Worm (Caenorhabditis elegans) whole organism, young adult: ENCODE results near the gene skr-7.
A peak's percentile ranks its signal among the peaks of the same experiment; 100 is the strongest.

Experiments
- B0019.2 ChIP-seq: fragments of 200-800 bp; sonication (Bioruptor generic); conservative IDR thresholded peaks from 2 replicates; pipeline ENCODE4 v1.3.6; 2022; ENCODE audit warnings: missing genetic modification reagents, missing genetic modification characterization, missing compliant biosample characterization
- B0336.3 ChIP-seq: fragments of 200-800 bp; sonication (Bioruptor generic); IDR thresholded peaks from 2 replicates; pipeline ENCODE4 v1.3.6; 2022; ENCODE audit warnings: missing genetic modification characterization, missing compliant biosample characterization
- F10E7.11 ChIP-seq: sonication (generic microtip); optimal IDR thresholded peaks from 2 replicates; lab custom pipeline; 2017; ENCODE audit warnings: mild to moderate bottlenecking, missing genetic modification characterization, moderate library complexity, missing compliant biosample characterization
- F33H1.4 ChIP-seq: fragments of 200-800 bp; sonication (Bioruptor generic); IDR thresholded peaks from 2 replicates; pipeline ENCODE4 v1.3.6; 2022; ENCODE audit warnings: missing genetic modification reagents, missing genetic modification characterization, missing compliant biosample characterization
- F55B11.4 ChIP-seq: sonication (generic microtip); optimal IDR thresholded peaks from 2 replicates; lab custom pipeline; 2016; ENCODE audit warnings: missing compliant biosample characterization, missing genetic modification characterization, borderline replicate concordance; ENCODE audit not compliant: insufficient read depth
- T26A5.8 ChIP-seq: sonication (generic microtip); optimal IDR thresholded peaks from 2 replicates; lab custom pipeline; 2016; ENCODE audit warnings: missing genetic modification characterization, missing compliant biosample characterization
- Y67H2A.10 ChIP-seq: fragments of 200-800 bp; sonication (Bioruptor generic); conservative IDR thresholded peaks from 2 replicates; pipeline ENCODE4 v1.3.6; 2022; ENCODE audit warnings: missing genetic modification reagents, missing genetic modification characterization, missing compliant biosample characterization
- Y79H2A.3 ChIP-seq: fragments of 200-800 bp; sonication (Bioruptor generic); conservative IDR thresholded peaks from 2 replicates; pipeline ENCODE4 v1.3.6; 2022; ENCODE audit warnings: missing genetic modification reagents, missing genetic modification characterization, missing compliant biosample characterization
- aptf-3 ChIP-seq: fragments of 200-800 bp; sonication (Bioruptor generic); IDR thresholded peaks from 2 replicates; pipeline ENCODE4 v1.3.6; 2022; ENCODE audit warnings: missing genetic modification characterization, missing compliant biosample characterization
- ccch-3 ChIP-seq: fragments of 200-800 bp; sonication (Bioruptor generic); optimal IDR thresholded peaks from 2 replicates; lab custom pipeline; 2018; ENCODE audit warnings: mild to moderate bottlenecking, missing genetic modification characterization, missing compliant biosample characterization
- cebp-2 ChIP-seq: fragments of 200-800 bp; sonication (Bioruptor generic); IDR thresholded peaks from 2 replicates; pipeline ENCODE4 v1.3.6; 2022; ENCODE audit warnings: missing genetic modification characterization, missing compliant biosample characterization
- ceh-91 ChIP-seq: fragments of 200-800 bp; sonication (Bioruptor generic); IDR thresholded peaks from 2 replicates; pipeline ENCODE4 v1.3.6; 2022; ENCODE audit warnings: missing genetic modification reagents, missing genetic modification characterization, missing compliant biosample characterization
- egl-18 ChIP-seq: fragments of 200-800 bp; sonication (Bioruptor generic); IDR thresholded peaks from 2 replicates; pipeline ENCODE4 v1.3.6; 2022; ENCODE audit warnings: missing genetic modification reagents, missing genetic modification characterization, missing compliant biosample characterization
- egrh-3 ChIP-seq: fragments of 200-800 bp; sonication (Bioruptor generic); IDR thresholded peaks from 2 replicates; pipeline ENCODE4 v1.3.6; 2022; ENCODE audit warnings: missing genetic modification reagents, missing genetic modification characterization, missing compliant biosample characterization
- gei-17 ChIP-seq: fragments of 200-800 bp; sonication (Bioruptor generic); optimal IDR thresholded peaks from 2 replicates; lab custom pipeline; 2018; ENCODE audit warnings: mild to moderate bottlenecking, missing genetic modification characterization, missing compliant biosample characterization
- hlh-26 ChIP-seq: fragments of 200-800 bp; sonication (Bioruptor generic); conservative IDR thresholded peaks from 2 replicates; pipeline ENCODE4 v1.3.6; 2022; ENCODE audit warnings: missing genetic modification reagents, missing genetic modification characterization, missing compliant biosample characterization
- hmg-1.2 ChIP-seq: fragments of 200-800 bp; sonication (Bioruptor generic); IDR thresholded peaks from 2 replicates; pipeline ENCODE4 v1.3.6; 2022; ENCODE audit warnings: missing genetic modification reagents, missing genetic modification characterization, missing compliant biosample characterization
- hrde-1 ChIP-seq: sonication (generic microtip); optimal IDR thresholded peaks from 2 replicates; lab custom pipeline; 2016; ENCODE audit warnings: missing genetic modification characterization, mild to moderate bottlenecking, missing compliant biosample characterization, moderate library complexity, missing genotype, missing genetic modification reagents, borderline replicate concordance
- lin-26 ChIP-seq: fragments of 200-800 bp; sonication (Bioruptor generic); IDR thresholded peaks from 2 replicates; pipeline ENCODE4 v1.3.6; 2022; ENCODE audit warnings: missing genetic modification reagents, missing genetic modification characterization, missing compliant biosample characterization
- lin-40 ChIP-seq: sonication (generic microtip); optimal IDR thresholded peaks from 2 replicates; lab custom pipeline; 2016; ENCODE audit warnings: missing genetic modification characterization, mild to moderate bottlenecking, missing compliant biosample characterization, missing genotype, missing genetic modification reagents
- mel-28 ChIP-seq: sonication (generic microtip); optimal IDR thresholded peaks from 2 replicates; lab custom pipeline; 2016; ENCODE audit warnings: borderline replicate concordance, mild to moderate bottlenecking, missing genetic modification characterization, missing compliant biosample characterization
- mes-4 ChIP-seq: sonication (generic microtip); optimal IDR thresholded peaks from 2 replicates; lab custom pipeline; 2016; ENCODE audit warnings: missing genotype, missing genetic modification characterization, missing compliant biosample characterization
- nfya-2 ChIP-seq: fragments of 200-800 bp; sonication (Bioruptor generic); IDR thresholded peaks from 2 replicates; pipeline ENCODE4 v1.3.6; 2022; ENCODE audit warnings: missing genetic modification reagents, missing genetic modification characterization, missing compliant biosample characterization
- nhr-80 ChIP-seq: sonication (generic microtip); optimal IDR thresholded peaks from 2 replicates; lab custom pipeline; 2016; ENCODE audit warnings: missing genetic modification characterization, missing compliant biosample characterization
- rcor-1 ChIP-seq: fragments of 200-800 bp; sonication (Bioruptor generic); IDR thresholded peaks from 2 replicates; pipeline ENCODE4 v1.3.6; 2022; ENCODE audit warnings: missing genetic modification reagents, missing genetic modification characterization, missing compliant biosample characterization
- tbx-9 ChIP-seq: sonication (generic microtip); optimal IDR thresholded peaks from 2 replicates; lab custom pipeline; 2016; ENCODE audit warnings: borderline replicate concordance, missing genetic modification characterization, inconsistent platforms, missing compliant biosample characterization
- tlf-1 ChIP-seq: fragments of 200-800 bp; sonication (Bioruptor generic); optimal IDR thresholded peaks from 2 replicates; lab custom pipeline; 2018; ENCODE audit warnings: mild to moderate bottlenecking, missing genetic modification characterization, missing compliant biosample characterization
- unc-62 ChIP-seq: fragments of 150-350 bp; optimal IDR thresholded peaks from 2 replicates; lab custom pipeline; 2014; ENCODE audit warnings: missing biosample characterization, missing genetic modification reagents, missing genetic modification characterization
- zfh-2 ChIP-seq: fragments of 200-800 bp; sonication (Bioruptor generic); conservative IDR thresholded peaks from 2 replicates; pipeline ENCODE4 v1.3.6; 2022; ENCODE audit warnings: missing genetic modification reagents, missing genetic modification characterization, missing compliant biosample characterization
- ztf-26 ChIP-seq: sonication (generic microtip); optimal IDR thresholded peaks from 2 replicates; lab custom pipeline; 2017; ENCODE audit warnings: missing genetic modification characterization, missing compliant biosample characterization
- ztf-3 ChIP-seq: fragments of 200-800 bp; sonication (Bioruptor generic); optimal IDR thresholded peaks from 2 replicates; lab custom pipeline; 2018; ENCODE audit warnings: mild to moderate bottlenecking, missing genetic modification characterization, missing compliant biosample characterization
- ztf-6 ChIP-seq: fragments of 200-800 bp; sonication (Bioruptor generic); IDR thresholded peaks from 2 replicates; pipeline ENCODE4 v1.3.6; 2022; ENCODE audit warnings: missing genetic modification reagents, missing genetic modification characterization, missing compliant biosample characterization

Gene skr-7

ce11 chrV:4423087-4423486 lies 860 bp downstream of the skr-7 start:
- no peak for TF ChIP-seq nfya-2
- TF ChIP-seq zfh-2 (GFP tag; lab: Robert Waterston, UW): peak; percentile 70
- TF ChIP-seq Y67H2A.10 (GFP tag; lab: Robert Waterston, UW): no peak
- no peak for TF ChIP-seq egl-18
- TF ChIP-seq lin-26 (GFP tag; lab: Robert Waterston, UW): peak; percentile 35; the same call in 1 of the 2 replicates
- TF ChIP-seq, all 124 proteins: peak for 2

ce11 chrV:4423860-4424401 lies 1.7 kb downstream of the skr-7 start, which contains the start of the genes Y47D7A.9 and Y47D7A.19:
Gene Y47D7A.9 (minus strand): TSS chrV:4423960.
Gene Y47D7A.19 (plus strand): TSS chrV:4424351.
- no peak for TF ChIP-seq nhr-80
- TF ChIP-seq ztf-6: no peak
- no peak for TF ChIP-seq ceh-91 (GFP tag; lab: Robert Waterston, UW)
- no peak for TF ChIP-seq Y67H2A.10 (GFP tag; lab: Robert Waterston, UW)
- TF ChIP-seq lin-40 (tag; lab: Kevin White, UChicago): no peak
- TF ChIP-seq mes-4 (tag; lab: Kevin White, UChicago): no peak
- no peak for TF ChIP-seq hrde-1 (tag; lab: Kevin White, UChicago)
- no peak for TF ChIP-seq hlh-26 (GFP tag; lab: Robert Waterston, UW)
- no peak for TF ChIP-seq Y79H2A.3 (GFP tag; lab: Robert Waterston, UW)
- TF ChIP-seq F10E7.11 (tag; lab: Kevin White, UChicago): no peak

ce11 chrV:4428202-4428601 lies 6.0 kb downstream of the skr-7 start, which contains the start of gene Y47D7A.11:
Gene Y47D7A.11 (minus strand): TSS chrV:4428302.
- TF ChIP-seq ztf-26 (tag; lab: Kevin White, UChicago) (no peak), F33H1.4 (GFP tag; lab: Robert Waterston, UW) (no peak), aptf-3 (GFP tag; lab: Robert Waterston, UW) (no peak), mel-28 (tag; lab: Kevin White, UChicago) (no peak), F55B11.4 (tag; lab: Kevin White, UChicago) (no peak), T26A5.8 (tag; lab: Kevin White, UChicago) (no peak), hlh-26 (GFP tag; lab: Robert Waterston, UW) (no peak), ccch-3 (GFP tag; lab: Kevin White, UChicago) (no peak), egl-18 (no peak), tlf-1 (no peak), unc-62 (GFP tag; lab: Kevin White, UChicago) (no peak), egrh-3 (GFP tag; lab: Robert Waterston, UW) (no peak)

ce11 chrV:4429576-4429975 lies 7.3 kb downstream of the skr-7 start, which contains the start of gene Y47D7A.12:
Gene Y47D7A.12 (minus strand): TSS chrV:4429676.
- TF ChIP-seq tbx-9 (tag; lab: Kevin White, UChicago) (no peak), lin-40 (tag; lab: Kevin White, UChicago) (no peak), B0336.3 (GFP tag; lab: Robert Waterston, UW) (no peak), hmg-1.2 (GFP tag; lab: Robert Waterston, UW) (no peak), ceh-91 (GFP tag; lab: Robert Waterston, UW) (no peak), cebp-2 (GFP tag; lab: Robert Waterston, UW) (no peak), F55B11.4 (tag; lab: Kevin White, UChicago) (no peak), zfh-2 (GFP tag; lab: Robert Waterston, UW) (no peak), B0019.2 (GFP tag; lab: Robert Waterston, UW) (no peak), gei-17 (GFP tag; lab: Kevin White, UChicago) (no peak), mel-28 (tag; lab: Kevin White, UChicago) (no peak), rcor-1 (GFP tag; lab: Robert Waterston, UW) (no peak), ztf-3 (no peak)
